Worm (Caenorhabditis elegans) whole organism, L1 larva: Measurements from ENCODE around the gene srh-44.

Source experiments
- C16A3.4 ChIP-seq: fragments of 150-350 bp; optimal IDR thresholded peaks from 2 replicates; lab custom pipeline; 2014; ENCODE audit warnings: missing biosample characterization, missing genetic modification characterization
- C34B4.2 ChIP-seq: sonication (generic microtip); optimal IDR thresholded peaks from 2 replicates; lab custom pipeline; 2017; ENCODE audit warnings: mild to moderate bottlenecking, missing genetic modification characterization, missing compliant biosample characterization
- Y116A8C.19 ChIP-seq: sonication (generic microtip); optimal IDR thresholded peaks from 2 replicates; lab custom pipeline; 2016; ENCODE audit warnings: missing compliant biosample characterization, missing genetic modification characterization, borderline replicate concordance
- aha-1 ChIP-seq: fragments of 150-350 bp; optimal IDR thresholded peaks from 2 replicates; lab custom pipeline; 2014; ENCODE audit warnings: missing biosample characterization, missing genetic modification characterization
- alr-1 ChIP-seq: fragments of 200-800 bp; sonication (Bioruptor generic); optimal IDR thresholded peaks from 2 replicates; lab custom pipeline; 2018; ENCODE audit warnings: borderline replicate concordance, mild to moderate bottlenecking, missing genetic modification characterization, missing compliant biosample characterization
- aly-2 ChIP-seq: fragments of 150-350 bp; optimal IDR thresholded peaks from 2 replicates; lab custom pipeline; 2014; ENCODE audit warnings: missing biosample characterization, missing genetic modification characterization
- ceh-8 ChIP-seq: fragments of 200-800 bp; sonication (Bioruptor generic); optimal IDR thresholded peaks from 2 replicates; lab custom pipeline; 2018; ENCODE audit warnings: mild to moderate bottlenecking, missing genetic modification characterization, moderate library complexity, missing compliant biosample characterization
- ceh-82 ChIP-seq, 3 experiments: fragments of 150-350 bp in 1 of 3; sonication (generic microtip) in 2 of 3; optimal IDR thresholded peaks; 2 replicates each; lab custom pipeline; 2014 to 2017; ENCODE audit warnings: missing biosample characterization in 3 of 3, missing genetic modification characterization in 3 of 3
- ceh-88 ChIP-seq: fragments of 200-800 bp; sonication (Bioruptor generic); IDR thresholded peaks from 2 replicates; pipeline ENCODE4 v1.3.6; 2022; ENCODE audit warnings: missing genetic modification characterization, missing compliant biosample characterization
- ceh-90 ChIP-seq: sonication (generic microtip); optimal IDR thresholded peaks from 2 replicates; lab custom pipeline; 2016; ENCODE audit warnings: missing genetic modification characterization, missing compliant biosample characterization
- dpl-1 ChIP-seq, 3 experiments: fragments of 150-350 bp in 2 of 3; sonication (generic microtip) in 1 of 3; optimal IDR thresholded peaks; 2 replicates each; lab custom pipeline; 2014 to 2017; ENCODE audit warnings: missing biosample characterization in 3 of 3, missing genetic modification characterization in 3 of 3, missing genetic modification reagents in 3 of 3
- efl-1 ChIP-seq, 4 experiments: fragments of 150-350 bp; optimal IDR thresholded peaks in 3 of 4; peaks in 1 of 4; 1 replicate in 1 of 4; 2 replicates in 3 of 4; lab custom pipeline; 2014; ENCODE audit warnings: missing biosample characterization in 2 of 4, missing genetic modification characterization in 2 of 4, missing genetic modification reagents in 2 of 4
- egl-27 ChIP-seq, 2 experiments: fragments of 150-350 bp in 1 of 2; sonication (generic microtip); optimal IDR thresholded peaks; 3 replicates each; lab custom pipeline; 2017 to 2018; ENCODE audit warnings: missing biosample characterization in 2 of 2, missing genetic modification characterization in 2 of 2, missing genetic modification reagents in 2 of 2
- elt-2 ChIP-seq: sonication (generic microtip); optimal IDR thresholded peaks from 2 replicates; lab custom pipeline; 2016; ENCODE audit warnings: missing genetic modification characterization, mild to moderate bottlenecking, inconsistent platforms, missing compliant biosample characterization, missing genetic modification reagents
- ets-5 ChIP-seq: fragments of 200-800 bp; sonication (Bioruptor generic); IDR thresholded peaks from 2 replicates; pipeline ENCODE4 v1.3.6; 2022; ENCODE audit warnings: missing genetic modification characterization, missing compliant biosample characterization
- fkh-10 ChIP-seq: sonication (generic microtip); optimal IDR thresholded peaks from 2 replicates; lab custom pipeline; 2017; ENCODE audit warnings: missing biosample characterization, missing genetic modification reagents, missing genetic modification characterization
- fkh-8 ChIP-seq: sonication (generic microtip); optimal IDR thresholded peaks from 2 replicates; lab custom pipeline; 2016; ENCODE audit warnings: mild to moderate bottlenecking, missing genetic modification characterization, missing compliant biosample characterization
- grh-1 ChIP-seq: fragments of 200-800 bp; sonication (Bioruptor generic); IDR thresholded peaks from 2 replicates; pipeline ENCODE4 v1.3.6; 2022; ENCODE audit warnings: missing genetic modification reagents, missing genetic modification characterization, missing compliant biosample characterization
- hlh-17 ChIP-seq: fragments of 200-800 bp; sonication (Bioruptor generic); optimal IDR thresholded peaks from 2 replicates; lab custom pipeline; 2018; ENCODE audit warnings: missing genetic modification characterization, mild to moderate bottlenecking, missing compliant biosample characterization, moderate library complexity, borderline replicate concordance
- hlh-4 ChIP-seq: sonication (generic microtip); optimal IDR thresholded peaks from 2 replicates; lab custom pipeline; 2016; ENCODE audit warnings: mild to moderate bottlenecking, missing genetic modification characterization, missing compliant biosample characterization
- isw-1 ChIP-seq: fragments of 200-800 bp; sonication (Bioruptor generic); IDR thresholded peaks from 2 replicates; pipeline ENCODE4 v1.3.6; 2022; ENCODE audit warnings: missing genetic modification characterization, missing compliant biosample characterization
- jun-1 ChIP-seq: fragments of 150-350 bp; optimal IDR thresholded peaks from 2 replicates; lab custom pipeline; 2014; ENCODE audit warnings: missing biosample characterization, missing genetic modification reagents, missing genetic modification characterization
- lin-15B ChIP-seq: fragments of 150-350 bp; sonication (generic microtip); optimal IDR thresholded peaks from 3 replicates; lab custom pipeline; 2014; ENCODE audit warnings: missing biosample characterization, missing genetic modification characterization
- mab-9 ChIP-seq: fragments of 200-800 bp; sonication (Bioruptor generic); IDR thresholded peaks from 2 replicates; pipeline ENCODE4 v1.3.6; 2022; ENCODE audit warnings: missing genetic modification reagents, missing genetic modification characterization, missing compliant biosample characterization
- mdl-1 ChIP-seq, 2 experiments: fragments of 150-350 bp; optimal IDR thresholded peaks; 2 replicates each; lab custom pipeline; 2014 to 2017; ENCODE audit warnings: missing biosample characterization in 2 of 2, missing genetic modification characterization in 2 of 2, inconsistent platforms in 1 of 2
- nhr-11 ChIP-seq: fragments of 150-350 bp; optimal IDR thresholded peaks from 2 replicates; lab custom pipeline; 2014; ENCODE audit warnings: missing biosample characterization, missing genetic modification characterization
- nhr-20 ChIP-seq: sonication (generic microtip); optimal IDR thresholded peaks from 2 replicates; lab custom pipeline; 2016; ENCODE audit warnings: mild to moderate bottlenecking, missing genetic modification characterization, missing compliant biosample characterization
- nhr-237 ChIP-seq: fragments of 150-350 bp; optimal IDR thresholded peaks from 2 replicates; lab custom pipeline; 2014; ENCODE audit warnings: missing biosample characterization, missing genetic modification characterization
- nhr-47 ChIP-seq: sonication (generic microtip); optimal IDR thresholded peaks from 2 replicates; lab custom pipeline; 2016; ENCODE audit warnings: mild to moderate bottlenecking, missing genetic modification characterization, moderate library complexity, missing compliant biosample characterization
- nhr-77 ChIP-seq: fragments of 150-350 bp; optimal IDR thresholded peaks from 2 replicates; lab custom pipeline; 2014; ENCODE audit warnings: missing biosample characterization, missing genetic modification characterization
- pax-3 ChIP-seq: fragments of 200-800 bp; sonication (Bioruptor generic); optimal IDR thresholded peaks from 2 replicates; lab custom pipeline; 2018; ENCODE audit warnings: mild to moderate bottlenecking, missing genetic modification characterization, moderate library complexity, missing compliant biosample characterization
- rnt-1 ChIP-seq: sonication (generic microtip); optimal IDR thresholded peaks from 2 replicates; lab custom pipeline; 2016; ENCODE audit warnings: mild to moderate bottlenecking, missing genetic modification characterization, moderate library complexity, missing compliant biosample characterization
- skn-1 ChIP-seq: fragments of 150-350 bp; optimal IDR thresholded peaks from 2 replicates; lab custom pipeline; 2014; ENCODE audit warnings: missing biosample characterization, missing genetic modification characterization
- snu-23 ChIP-seq: sonication (generic microtip); optimal IDR thresholded peaks from 2 replicates; lab custom pipeline; 2016; ENCODE audit warnings: missing genetic modification characterization, missing compliant biosample characterization
- sox-4 ChIP-seq: sonication (generic microtip); optimal IDR thresholded peaks from 2 replicates; lab custom pipeline; 2016; ENCODE audit warnings: missing genetic modification characterization, missing compliant biosample characterization
- swsn-7 ChIP-seq: sonication (generic microtip); optimal IDR thresholded peaks from 2 replicates; lab custom pipeline; 2016; ENCODE audit warnings: missing genetic modification characterization, missing compliant biosample characterization
- unc-130 ChIP-seq: fragments of 150-350 bp; optimal IDR thresholded peaks from 2 replicates; lab custom pipeline; 2017; ENCODE audit warnings: missing biosample characterization, missing genetic modification characterization, inconsistent platforms
- unc-86 ChIP-seq: sonication (generic microtip); optimal IDR thresholded peaks from 2 replicates; lab custom pipeline; 2016; ENCODE audit warnings: missing genetic modification characterization, missing compliant biosample characterization
- unc-98 ChIP-seq: fragments of 200-800 bp; sonication (Bioruptor generic); IDR thresholded peaks from 2 replicates; pipeline ENCODE4 v1.3.6; 2022; ENCODE audit warnings: missing genetic modification characterization, missing compliant biosample characterization
- vab-15 ChIP-seq: sonication (generic microtip); optimal IDR thresholded peaks from 2 replicates; lab custom pipeline; 2017; ENCODE audit warnings: missing genotype, mild to moderate bottlenecking, missing genetic modification characterization, missing compliant biosample characterization
- ztf-4 ChIP-seq: fragments of 150-350 bp; optimal IDR thresholded peaks from 2 replicates; lab custom pipeline; 2014; ENCODE audit warnings: missing biosample characterization, missing genetic modification characterization

srh-44 gene

DNA sequence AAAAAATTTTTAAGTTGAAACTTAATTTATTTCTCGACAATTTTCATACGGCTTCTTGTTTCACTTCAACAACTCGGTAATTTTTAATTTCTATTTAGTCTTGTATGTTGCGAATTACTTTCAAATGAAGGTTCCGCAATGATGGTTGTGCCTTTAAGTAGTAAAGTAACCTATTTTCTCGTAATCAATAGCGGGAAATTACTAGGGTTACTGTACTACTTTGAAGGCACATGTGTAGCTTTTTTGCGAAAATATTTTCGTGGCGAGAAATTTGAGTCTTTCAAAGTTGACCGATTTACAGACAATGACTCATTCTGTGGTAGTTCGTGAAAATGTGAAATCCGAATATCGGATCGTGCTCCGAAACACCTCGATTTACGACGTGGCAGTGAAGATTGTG lies 3.3 kb downstream of the srh-44 start, which contains the start of gene B0334.10:
B0334.10 (plus strand) TSS at position 301 of the 400 bp plus-strand sequence.
- no peak for TF ChIP-seq ceh-8
- no peak for TF ChIP-seq nhr-47 (tag; lab: Kevin White, UChicago)
- no peak for TF ChIP-seq C16A3.4 (tag; lab: Kevin White, UChicago)
- no peak for TF ChIP-seq dpl-1 (GFP tag; optimal IDR thresholded peaks at IDR 0.05; lab: Kevin White, UChicago)
- TF ChIP-seq swsn-7 (tag; lab: Kevin White, UChicago), result no peak
- TF ChIP-seq vab-15 (tag; lab: Kevin White, UChicago), result no peak
- TF ChIP-seq jun-1, result no peak
- no peak for TF ChIP-seq isw-1
- TF ChIP-seq hlh-17, result no peak
- TF ChIP-seq ets-5 (GFP tag; lab: Robert Waterston, UW), result no peak
- no peak for TF ChIP-seq fkh-8 (tag; lab: Kevin White, UChicago)
- no peak for TF ChIP-seq elt-2 (tag; lab: Kevin White, UChicago)
- no peak for TF ChIP-seq unc-86 (tag; lab: Kevin White, UChicago)
- no peak for TF ChIP-seq unc-130 (tag; lab: Kevin White, UChicago)
- no peak for TF ChIP-seq C34B4.2 (tag; lab: Kevin White, UChicago)
- TF ChIP-seq, all 84 proteins: peak for 0

DNA sequence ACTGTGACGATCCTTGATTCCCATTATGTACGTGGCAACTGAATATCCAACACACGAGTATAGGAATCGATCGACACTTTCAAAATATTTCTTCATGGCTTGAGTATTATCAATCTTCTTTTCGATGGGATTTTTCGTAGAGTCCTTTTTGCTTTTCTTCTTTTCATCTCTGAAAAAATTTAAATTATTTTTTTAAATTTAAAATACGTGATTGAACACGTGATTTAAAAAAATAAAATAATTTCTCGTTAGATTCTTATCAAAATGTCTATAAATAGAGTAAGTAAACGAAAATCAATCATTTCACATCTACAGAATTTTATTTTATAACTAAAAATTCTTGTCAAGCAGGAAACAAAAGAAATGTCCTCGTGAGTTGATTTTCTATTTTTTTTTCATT lies 6.4 kb downstream of the srh-44 start, which contains the start of gene Y62F5A.10:
Y62F5A.10 (plus strand) TSS at position 301 of the 400 bp plus-strand sequence.
- no peak for TF ChIP-seq elt-2 (tag; lab: Kevin White, UChicago)

DNA sequence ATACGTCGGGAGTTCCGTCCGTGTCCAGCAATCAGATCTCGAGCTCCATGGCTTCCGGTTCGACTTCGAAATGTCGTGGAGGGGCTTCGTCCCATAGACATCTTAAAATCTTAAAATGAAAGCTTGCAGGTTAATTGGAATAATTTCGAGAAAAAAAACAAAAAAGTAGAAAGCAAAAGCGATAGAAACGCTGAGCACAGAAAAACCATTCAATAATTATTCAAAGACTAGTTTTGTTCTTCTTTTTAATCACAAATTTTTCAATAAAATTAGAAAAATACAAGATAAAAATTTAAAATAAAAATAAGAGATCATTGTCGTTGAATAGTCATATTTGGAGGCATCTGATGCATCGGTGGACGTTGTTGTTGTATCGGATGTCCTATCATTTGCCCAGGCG lies 12.1 kb downstream of the srh-44 start, which contains the start of gene age-1:
age-1 (minus strand) TSS at position 101 of the 400 bp plus-strand sequence.
- TF ChIP-seq grh-1 (no peak), ceh-82 (tag; optimal IDR thresholded peaks at IDR 0.05; lab: Kevin White, UChicago) (no peak), egl-27 (tag; optimal IDR thresholded peaks at IDR 0.05; lab: Kevin White, UChicago) (no peak), pax-3 (no peak), mdl-1 (tag; optimal IDR thresholded peaks at IDR 0.05; lab: Kevin White, UChicago) (no peak), sox-4 (tag; lab: Kevin White, UChicago) (no peak), fkh-10 (no peak), aha-1 (tag; lab: Kevin White, UChicago) (no peak), C34B4.2 (tag; lab: Kevin White, UChicago) (no peak), hlh-4 (tag; lab: Kevin White, UChicago) (no peak), nhr-20 (tag; lab: Kevin White, UChicago) (no peak), alr-1 (tag; lab: Kevin White, UChicago) (no peak), Y116A8C.19 (tag; lab: Kevin White, UChicago) (no peak), jun-1 (no peak), isw-1 (no peak), lin-15B (tag; lab: Kevin White, UChicago) (no peak), aly-2 (tag; lab: Kevin White, UChicago) (no peak), ceh-88 (GFP tag; lab: Robert Waterston, UW) (no peak)

DNA sequence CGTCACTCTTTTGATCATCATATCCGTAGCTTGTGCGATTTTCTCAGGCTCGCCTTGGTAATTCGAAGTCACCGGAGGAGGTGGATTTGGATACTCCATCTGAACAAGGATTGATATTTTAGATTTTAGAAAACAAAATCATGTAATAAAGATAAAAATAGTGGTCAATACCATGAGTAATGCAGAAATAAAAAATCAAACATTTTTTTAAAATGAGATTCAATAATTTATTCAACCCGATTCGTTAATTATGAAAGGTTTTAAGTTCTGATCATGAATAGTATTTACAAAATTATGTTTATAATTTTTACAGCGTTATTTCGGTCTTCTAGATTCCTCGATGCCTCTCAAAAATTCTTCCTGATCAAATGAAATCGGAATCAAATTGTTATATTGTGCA lies 18.8 kb downstream of the srh-44 start, which contains the start of gene mdt-8:
mdt-8 (minus strand) TSS at position 101 of the 400 bp plus-strand sequence.
- TF ChIP-seq mab-9 (GFP tag; lab: Robert Waterston, UW) (no peak), ceh-90 (tag; lab: Kevin White, UChicago) (no peak), rnt-1 (tag; lab: Kevin White, UChicago) (no peak), mdl-1 (tag; optimal IDR thresholded peaks at IDR 0.05; lab: Kevin White, UChicago) (no peak), nhr-11 (tag; lab: Kevin White, UChicago) (no peak), ztf-4 (tag; lab: Kevin White, UChicago) (no peak), elt-2 (tag; lab: Kevin White, UChicago) (no peak), snu-23 (no peak), nhr-77 (no peak), skn-1 (tag; lab: Kevin White, UChicago) (no peak), hlh-17 (no peak), efl-1 (optimal IDR thresholded peaks at IDR 0.05; lab: Kevin White, UChicago) (no peak), efl-1 (GFP tag; optimal IDR thresholded peaks at IDR 0.05 in 1 of 2; lab: Kevin White, UChicago) (no peak), C34B4.2 (tag; lab: Kevin White, UChicago) (no peak), ceh-82 (tag; optimal IDR thresholded peaks at IDR 0.05; lab: Kevin White, UChicago) (no peak), unc-98 (GFP tag; lab: Robert Waterston, UW) (no peak), nhr-20 (tag; lab: Kevin White, UChicago) (no peak), nhr-237 (tag; lab: Kevin White, UChicago) (no peak), fkh-8 (tag; lab: Kevin White, UChicago) (no peak)
